Worm (Caenorhabditis elegans) whole organism, midembryonic: Measurements from ENCODE around the gene Y44A6D.7.

Experiments used
- T22C8.4 ChIP-seq: fragments of 200-800 bp; sonication (Bioruptor generic); IDR thresholded peaks from 2 replicates; pipeline ENCODE4 v1.3.6; 2022; ENCODE audit warnings: missing genetic modification characterization, missing compliant biosample characterization
- cog-1 ChIP-seq: sonication (generic microtip); optimal IDR thresholded peaks from 2 replicates; lab custom pipeline; 2016; ENCODE audit warnings: missing genetic modification characterization, missing compliant biosample characterization
- flt-1 ChIP-seq: fragments of 200-800 bp; sonication (Bioruptor generic); IDR thresholded peaks from 2 replicates; pipeline ENCODE4 v1.3.6; 2022; ENCODE audit warnings: missing genetic modification characterization, missing compliant biosample characterization
- klf-2 ChIP-seq: fragments of 200-800 bp; sonication (Bioruptor generic); conservative IDR thresholded peaks from 2 replicates; pipeline ENCODE4 v1.3.6; 2022; ENCODE audit warnings: missing genetic modification reagents, missing genetic modification characterization, missing compliant biosample characterization
- med-1 ChIP-seq: sonication (generic microtip); optimal IDR thresholded peaks from 2 replicates; lab custom pipeline; 2017; ENCODE audit warnings: missing genetic modification characterization, mild to moderate bottlenecking, missing compliant biosample characterization, antibody characterized with exemption, missing genetic modification reagents; ENCODE audit not compliant: insufficient read depth
- ref-1 ChIP-seq: fragments of 200-800 bp; sonication (Bioruptor generic); conservative IDR thresholded peaks from 2 replicates; pipeline ENCODE4 v1.3.6; 2022; ENCODE audit warnings: missing genetic modification reagents, missing genetic modification characterization, missing compliant biosample characterization
- tab-1 ChIP-seq: fragments of 200-800 bp; sonication (Bioruptor generic); IDR thresholded peaks from 2 replicates; pipeline ENCODE4 v1.3.6; 2022; ENCODE audit warnings: missing genetic modification characterization, missing compliant biosample characterization
- ztf-23 ChIP-seq: fragments of 200-800 bp; sonication (Bioruptor generic); IDR thresholded peaks from 2 replicates; pipeline ENCODE4 v1.3.6; 2022; ENCODE audit warnings: missing genetic modification reagents, missing genetic modification characterization, missing compliant biosample characterization
- ztf-29 ChIP-seq: fragments of 200-800 bp; sonication (Bioruptor generic); IDR thresholded peaks from 2 replicates; pipeline ENCODE4 v1.3.6; 2022; ENCODE audit warnings: missing genetic modification reagents, missing genetic modification characterization, missing compliant biosample characterization

Gene Y44A6D.7

DNA sequence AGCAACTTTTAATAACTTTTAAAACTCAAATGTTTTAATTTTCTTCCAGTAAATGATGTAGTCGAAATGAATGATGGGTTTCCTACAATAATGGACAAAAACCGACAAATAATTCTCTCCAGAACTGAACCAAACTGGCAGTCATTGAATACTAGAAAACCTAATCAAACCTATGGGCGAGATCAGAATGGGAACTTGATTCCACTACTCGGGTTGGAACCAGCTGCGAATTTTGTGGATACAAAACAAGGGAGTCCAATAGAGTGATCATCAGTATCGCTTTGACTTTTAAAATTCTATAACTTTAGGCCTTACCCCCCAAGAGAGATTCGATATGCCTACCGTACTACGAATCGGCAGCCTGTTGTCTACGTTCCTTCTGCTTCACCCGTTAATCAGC is 12.1 kb downstream of the Y44A6D.7 start:
- no peak for TF ChIP-seq tab-1 (GFP tag; lab: Robert Waterston, UW)
- no peak for TF ChIP-seq flt-1 (GFP tag; lab: Robert Waterston, UW)
- TF ChIP-seq T22C8.4 (GFP tag; lab: Robert Waterston, UW): no peak
- TF ChIP-seq ztf-23 (GFP tag; lab: Robert Waterston, UW): no peak
- no peak for TF ChIP-seq ztf-29
- TF ChIP-seq cog-1 (tag; lab: Kevin White, UChicago): no peak
- TF ChIP-seq klf-2 (GFP tag; lab: Robert Waterston, UW): no peak
- TF ChIP-seq med-1 (GFP tag; lab: Kevin White, UChicago): no peak
- no peak for TF ChIP-seq ref-1

DNA sequence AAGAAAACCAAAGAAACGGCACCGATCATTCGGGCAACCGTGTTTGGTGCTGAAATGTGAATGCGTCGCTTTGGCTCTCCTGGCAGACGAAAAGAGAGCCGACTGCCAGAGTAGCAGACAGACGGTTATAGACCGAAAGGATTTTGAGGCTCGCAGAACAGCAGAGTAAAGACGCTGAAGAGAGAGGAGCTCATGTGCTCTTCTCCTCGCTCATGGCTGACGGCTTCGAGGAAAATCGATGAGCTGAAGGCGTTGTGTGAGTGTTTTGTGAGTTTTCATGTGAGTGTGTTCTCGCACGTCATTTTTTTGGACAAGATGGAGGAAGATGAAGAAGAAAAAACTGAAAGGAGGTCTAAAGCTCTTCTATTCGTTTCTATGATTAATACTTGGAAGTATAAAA is 14.3 kb downstream of the Y44A6D.7 start, which contains the start of gene sbt-1:
Gene sbt-1 (minus strand): TSS at position 62 of the 400 bp plus-strand sequence.
- TF ChIP-seq cog-1 (tag; lab: Kevin White, UChicago) (no peak), med-1 (GFP tag; lab: Kevin White, UChicago) (no peak), klf-2 (GFP tag; lab: Robert Waterston, UW) (no peak), T22C8.4 (GFP tag; lab: Robert Waterston, UW) (peak; percentile 32; the same call in 1 of the 2 replicates), tab-1 (GFP tag; lab: Robert Waterston, UW) (no peak), flt-1 (GFP tag; lab: Robert Waterston, UW) (0 out of 2 replicates have a peak, but pooled peaks have one; percentile 4)

DNA sequence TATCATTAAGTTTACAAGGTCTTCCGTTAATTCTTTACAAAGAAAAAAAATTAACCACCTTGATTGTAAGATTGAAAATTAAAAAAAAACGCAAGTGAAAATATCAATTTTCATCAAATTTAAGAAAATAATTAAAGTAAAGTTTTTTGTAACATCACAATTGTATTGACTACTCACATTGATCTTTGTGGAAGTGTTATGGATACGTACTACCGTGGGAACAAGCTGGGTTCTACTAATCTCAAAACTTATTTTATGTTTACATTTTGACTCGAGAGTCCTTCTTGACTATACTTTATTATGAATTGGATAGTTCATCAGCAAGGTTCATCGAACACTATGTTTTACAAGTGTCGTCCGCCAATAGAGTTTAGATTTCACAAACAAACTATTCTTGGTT is 15.0 kb downstream of the Y44A6D.7 start, which contains the start of gene num-1:
Gene num-1 (plus strand): TSS at position 301 of the 400 bp plus-strand sequence.
- TF ChIP-seq med-1 (GFP tag; lab: Kevin White, UChicago) (no peak), tab-1 (GFP tag; lab: Robert Waterston, UW) (no peak), flt-1 (GFP tag; lab: Robert Waterston, UW) (no peak), cog-1 (tag; lab: Kevin White, UChicago) (no peak), ztf-29 (no peak), klf-2 (GFP tag; lab: Robert Waterston, UW) (no peak), T22C8.4 (GFP tag; lab: Robert Waterston, UW) (no peak), ztf-23 (GFP tag; lab: Robert Waterston, UW) (no peak), ref-1 (no peak)

DNA sequence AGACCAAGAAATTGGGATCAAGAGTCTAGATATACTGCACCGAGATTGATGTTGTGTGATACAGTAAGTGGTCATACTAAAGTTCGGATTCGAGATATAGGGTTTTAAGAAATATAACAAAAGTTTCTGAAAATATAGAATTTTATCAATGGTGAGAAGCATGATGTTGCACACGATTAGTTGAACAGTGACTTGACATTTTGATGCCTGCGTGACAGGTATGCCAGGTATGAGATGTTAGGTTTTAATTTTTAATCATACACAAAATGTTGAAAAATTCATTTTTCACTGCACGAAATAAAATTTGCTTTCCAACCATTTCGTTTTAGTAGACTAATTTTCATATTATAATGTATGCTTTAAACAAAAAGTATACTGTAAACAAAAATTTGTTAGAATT is 15.9 kb downstream of the Y44A6D.7 start:
- TF ChIP-seq T22C8.4 (GFP tag; lab: Robert Waterston, UW): no peak
- TF ChIP-seq ztf-23 (GFP tag; lab: Robert Waterston, UW): no peak
- TF ChIP-seq ztf-29: no peak
- TF ChIP-seq tab-1 (GFP tag; lab: Robert Waterston, UW): no peak
- no peak for TF ChIP-seq med-1 (GFP tag; lab: Kevin White, UChicago)
- TF ChIP-seq klf-2 (GFP tag; lab: Robert Waterston, UW): no peak
- TF ChIP-seq flt-1 (GFP tag; lab: Robert Waterston, UW): no peak
- TF ChIP-seq cog-1 (tag; lab: Kevin White, UChicago): no peak
- TF ChIP-seq ref-1: no peak

DNA sequence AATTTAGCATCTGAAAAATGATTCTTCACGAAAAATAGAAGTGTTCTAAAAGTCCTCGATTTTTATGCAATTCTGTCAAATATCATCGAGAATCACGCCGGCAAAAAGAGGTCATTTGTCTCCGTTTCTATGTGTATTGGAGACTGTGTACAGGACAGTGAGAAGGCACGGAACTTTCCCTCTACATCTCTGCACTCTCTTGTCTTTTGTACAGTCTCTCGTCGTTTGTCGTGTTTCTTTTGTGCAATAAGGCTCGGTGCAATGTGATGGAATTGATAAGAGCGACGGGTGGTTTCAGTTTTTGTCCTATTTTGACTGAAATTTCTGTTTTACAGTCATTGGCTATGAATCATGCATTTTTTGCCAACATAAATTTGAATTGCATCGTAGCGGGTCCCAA is 17.3 kb downstream of the Y44A6D.7 start:
- no peak for TF ChIP-seq med-1 (GFP tag; lab: Kevin White, UChicago)
- TF ChIP-seq cog-1 (tag; lab: Kevin White, UChicago): no peak
- TF ChIP-seq ztf-23 (GFP tag; lab: Robert Waterston, UW): no peak
- no peak for TF ChIP-seq tab-1 (GFP tag; lab: Robert Waterston, UW)
- TF ChIP-seq flt-1 (GFP tag; lab: Robert Waterston, UW): no peak
- TF ChIP-seq klf-2 (GFP tag; lab: Robert Waterston, UW): no peak
- no peak for TF ChIP-seq ref-1
- TF ChIP-seq ztf-29: no peak
- no peak for TF ChIP-seq T22C8.4 (GFP tag; lab: Robert Waterston, UW)

DNA sequence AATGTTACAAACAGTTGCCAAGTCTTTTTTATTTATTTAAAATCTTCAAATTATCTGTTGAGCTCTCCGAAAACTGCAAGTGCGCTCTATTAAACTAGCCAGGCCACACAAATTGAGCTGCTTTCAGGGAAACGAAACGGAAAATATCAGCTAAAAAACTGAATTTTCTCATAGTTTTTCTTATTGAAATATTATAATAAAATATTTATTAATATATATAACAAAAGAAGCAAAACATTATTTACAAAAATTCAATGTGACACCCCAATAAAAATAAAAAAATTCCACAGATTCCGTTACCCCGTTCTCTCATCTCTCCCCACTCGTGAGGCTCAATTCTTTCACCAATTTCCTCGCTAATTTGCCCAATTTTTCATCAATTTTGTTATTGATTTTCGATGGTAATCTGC is 18.0 kb downstream of the Y44A6D.7 start:
- TF ChIP-seq med-1 (GFP tag; lab: Kevin White, UChicago) (no peak), flt-1 (GFP tag; lab: Robert Waterston, UW) (peak; percentile 29; the same call in 1 of the 2 replicates), cog-1 (tag; lab: Kevin White, UChicago) (peak; percentile 30)

DNA sequence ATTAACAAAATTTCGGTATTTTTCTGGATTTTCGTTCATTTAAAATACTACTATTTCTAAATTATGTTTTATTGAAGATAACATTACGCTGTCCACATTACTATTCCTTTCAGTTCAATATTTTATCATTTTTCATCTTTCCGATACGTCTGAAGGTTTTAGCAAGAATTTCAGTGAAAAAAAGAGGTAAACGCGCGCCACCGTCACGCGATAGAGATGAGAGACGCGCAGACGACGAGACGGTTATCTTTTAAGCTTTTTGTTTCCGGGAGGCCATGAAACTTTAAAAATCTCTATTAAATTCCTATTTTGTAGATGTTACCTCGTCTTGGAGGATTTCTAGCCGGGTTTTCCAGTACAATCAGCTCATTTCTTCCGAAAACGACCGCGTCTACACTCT is 23.2 kb downstream of the Y44A6D.7 start, which contains the start of gene mrps-12:
Gene mrps-12 (plus strand): TSS at position 316 of the 400 bp plus-strand sequence.
- no peak for TF ChIP-seq med-1 (GFP tag; lab: Kevin White, UChicago)
- no peak for TF ChIP-seq tab-1 (GFP tag; lab: Robert Waterston, UW)
- no peak for TF ChIP-seq flt-1 (GFP tag; lab: Robert Waterston, UW)
- no peak for TF ChIP-seq klf-2 (GFP tag; lab: Robert Waterston, UW)
- no peak for TF ChIP-seq cog-1 (tag; lab: Kevin White, UChicago)
- TF ChIP-seq T22C8.4 (GFP tag; lab: Robert Waterston, UW): no peak

DNA sequence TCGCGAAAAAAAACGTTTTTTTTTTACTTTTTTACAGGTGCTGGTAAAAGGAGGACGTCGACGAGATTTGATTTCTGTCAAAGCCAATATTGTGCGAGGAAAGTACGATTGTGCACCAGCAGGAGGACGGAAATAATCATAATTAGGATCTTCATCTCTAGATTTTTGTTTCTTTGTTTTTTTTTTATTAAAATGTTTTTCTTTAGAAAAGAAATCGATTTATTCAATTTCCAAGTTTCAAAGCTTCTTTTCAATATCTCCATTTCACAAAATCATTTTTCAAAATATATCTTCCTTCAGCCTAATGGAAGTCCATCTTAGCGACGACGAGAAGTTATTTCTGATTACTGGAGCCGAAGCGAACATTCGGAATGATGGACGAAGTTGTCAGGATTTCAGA is 24.0 kb downstream of the Y44A6D.7 start, which contains the start of gene exos-7:
Gene exos-7 (plus strand): TSS at position 301 of the 400 bp plus-strand sequence.
- TF ChIP-seq klf-2 (GFP tag; lab: Robert Waterston, UW) (no peak), tab-1 (GFP tag; lab: Robert Waterston, UW) (no peak), ztf-23 (GFP tag; lab: Robert Waterston, UW) (no peak), ref-1 (no peak), flt-1 (GFP tag; lab: Robert Waterston, UW) (no peak), ztf-29 (no peak), T22C8.4 (GFP tag; lab: Robert Waterston, UW) (no peak), cog-1 (tag; lab: Kevin White, UChicago) (no peak), med-1 (GFP tag; lab: Kevin White, UChicago) (no peak)

DNA sequence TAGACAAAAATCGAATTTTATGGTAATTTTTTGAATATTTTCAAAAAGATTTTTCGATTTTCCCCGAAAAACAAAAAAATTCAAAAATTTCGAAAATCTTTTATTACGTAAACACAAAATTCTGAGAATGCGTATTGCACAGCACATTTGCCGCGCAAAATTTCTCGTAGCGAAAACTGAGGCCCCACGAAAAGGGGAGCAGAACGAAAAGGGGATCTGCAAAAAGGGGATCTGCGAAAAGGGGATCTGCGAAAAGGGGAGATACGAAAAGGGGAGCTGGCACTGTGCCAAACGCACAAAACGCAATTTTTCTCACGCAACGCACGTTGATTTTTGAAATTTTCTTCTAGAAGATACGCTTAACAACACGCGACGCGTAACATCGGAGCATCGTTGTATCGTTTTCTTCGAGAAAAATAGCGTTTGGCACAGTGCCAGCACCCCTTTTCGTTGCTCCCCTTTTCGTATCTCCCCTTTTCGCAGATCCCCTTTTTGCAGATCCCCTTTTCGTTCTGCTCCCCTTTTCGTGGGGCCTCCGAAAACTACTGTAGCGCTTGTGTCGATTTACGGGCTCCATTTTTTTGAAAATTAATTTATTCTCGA is 24.9 kb downstream of the Y44A6D.7 start:
- peak; percentile 76 for TF ChIP-seq ztf-23 (GFP tag; lab: Robert Waterston, UW)
- 0 out of 2 replicates have a peak, but pooled peaks have one; percentile 34 for TF ChIP-seq klf-2 (GFP tag; lab: Robert Waterston, UW)
- TF ChIP-seq flt-1 (GFP tag; lab: Robert Waterston, UW): peak; percentile 69; the same call in 1 of the 2 replicates
